Worm (Caenorhabditis elegans) whole organism, mixed stage, embryonic: ENCODE measurements around the gene puf-9.

Source experiments
- blmp-1 ChIP-seq: fragments of 150-350 bp; optimal IDR thresholded peaks from 2 replicates; lab custom pipeline; 2014; ENCODE audit warnings: missing biosample characterization, missing genetic modification characterization
- ceh-39 ChIP-seq: fragments of 150-350 bp; optimal IDR thresholded peaks from 2 replicates; lab custom pipeline; 2014; ENCODE audit warnings: missing biosample characterization, missing genetic modification characterization
- ces-1 ChIP-seq: fragments of 150-350 bp; optimal IDR thresholded peaks from 2 replicates; lab custom pipeline; 2014; ENCODE audit warnings: missing biosample characterization, missing genetic modification reagents, missing genetic modification characterization
- nhr-237 ChIP-seq: fragments of 150-350 bp; optimal IDR thresholded peaks from 2 replicates; lab custom pipeline; 2014; ENCODE audit warnings: missing biosample characterization, missing genetic modification characterization
- nhr-76 ChIP-seq: sonication (generic microtip); optimal IDR thresholded peaks from 2 replicates; lab custom pipeline; 2017; ENCODE audit warnings: missing biosample characterization, missing genetic modification characterization
- sptf-1 ChIP-seq: sonication (generic microtip); optimal IDR thresholded peaks from 2 replicates; lab custom pipeline; 2017; ENCODE audit warnings: mild to moderate bottlenecking, missing genetic modification characterization, moderate library complexity, missing compliant biosample characterization
- unc-39 ChIP-seq: fragments of 150-350 bp; optimal IDR thresholded peaks from 2 replicates; lab custom pipeline; 2014; ENCODE audit warnings: missing biosample characterization, missing genetic modification characterization
- unc-62 ChIP-seq: fragments of 150-350 bp; optimal IDR thresholded peaks from 2 replicates; lab custom pipeline; 2014; ENCODE audit warnings: missing biosample characterization, missing genetic modification reagents, missing genetic modification characterization
- ztf-11 ChIP-seq: fragments of 150-350 bp; optimal IDR thresholded peaks from 2 replicates; lab custom pipeline; 2014; ENCODE audit warnings: missing biosample characterization, missing genetic modification characterization

DNA sequence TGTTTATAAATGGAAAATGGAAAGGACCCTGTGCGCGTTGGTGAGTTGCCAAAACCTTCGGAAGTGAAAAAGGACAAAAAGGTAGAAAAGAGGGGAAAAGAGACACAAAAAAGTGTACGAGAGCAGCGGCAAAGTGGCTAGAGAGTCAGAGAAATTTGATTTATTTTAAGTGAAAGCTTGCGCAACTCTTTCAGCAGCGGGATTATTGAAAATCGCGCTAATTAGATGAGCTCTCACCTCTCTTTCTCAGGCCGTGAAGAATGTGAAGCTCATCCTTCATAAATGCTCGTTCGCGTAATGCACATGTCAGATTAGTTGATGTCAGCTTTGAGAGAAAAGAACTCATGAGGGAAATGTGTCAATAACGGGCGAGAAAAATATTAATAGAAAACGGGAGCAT, 42.2 kb upstream of the puf-9 start:
- TF ChIP-seq nhr-76 (tag; lab: Kevin White, UChicago) (no peak), ces-1 (GFP tag; lab: Kevin White, UChicago) (peak; percentile 96), ztf-11 (no peak), sptf-1 (no peak), ceh-39 (tag; lab: Kevin White, UChicago) (no peak), unc-39 (tag; lab: Kevin White, UChicago) (no peak), unc-62 (peak; percentile 71), blmp-1 (tag; lab: Kevin White, UChicago) (no peak), nhr-237 (tag; lab: Kevin White, UChicago) (no peak)
